Worm (Caenorhabditis elegans): ENCODE data around the gene pes-1.
A peak's percentile ranks its signal among the peaks of the same experiment; 100 is the strongest.

pes-1 gene

ce11 chrIV:4969419-4969818 lies 33.1 kb upstream of the pes-1 start, which contains the start of gene Y9C9A.13:
Gene Y9C9A.13 (minus strand): TSS chrIV:4969519.
- TF ChIP-seq let-526 (GFP tag; IDR thresholded peaks at IDR 0.05) (no peak), madf-10 (tag; optimal IDR thresholded peaks at IDR 0.05) (no peak), him-1 (tag; optimal IDR thresholded peaks at IDR 0.05) (no peak), unc-62 (GFP tag; optimal IDR thresholded peaks at IDR 0.05) (no peak), ceh-58 (GFP tag; IDR thresholded peaks at IDR 0.05) (no peak), F33H1.4 (GFP tag; IDR thresholded peaks at IDR 0.05) (no peak), F22D6.2 (tag; optimal IDR thresholded peaks at IDR 0.05) (no peak), ama-1 (optimal IDR thresholded peaks at IDR 0.05) (no peak), ama-1 (GFP tag; optimal IDR thresholded peaks at IDR 0.05) (no peak), F57A8.1 (GFP tag; optimal IDR thresholded peaks at IDR 0.05) (no peak), snpc-3.4 (tag; optimal IDR thresholded peaks at IDR 0.05) (no peak)

- TF ChIP-seq zim-3 (tag; optimal IDR thresholded peaks at IDR 0.05) (no peak), ceh-58 (GFP tag; IDR thresholded peaks at IDR 0.05) (no peak), fkh-3 (tag; optimal IDR thresholded peaks at IDR 0.05) (no peak), cebp-1 (GFP tag; IDR thresholded peaks at IDR 0.05) (no peak), cebp-1 (tag; optimal IDR thresholded peaks at IDR 0.05) (no peak)
Measured at ce11 chrIV:4975995-4976394, 26.6 kb upstream of the pes-1 start, which contains the start of gene Y9C9A.16. Gene Y9C9A.16 (minus strand): TSS chrIV:4976125.

- TF ChIP-seq F57C9.4 (tag; optimal IDR thresholded peaks at IDR 0.05): no peak
- no peak for TF ChIP-seq ztf-25 (GFP tag; IDR thresholded peaks at IDR 0.05)
- peak; percentile 85; the same call in 1 of the 2 replicates for TF ChIP-seq egrh-3 (GFP tag; IDR thresholded peaks at IDR 0.05)
Measured at ce11 chrIV:4977176-4977693, 25.3 kb upstream of the pes-1 start, which contains the start of gene E03H12.5. Gene E03H12.5 (plus strand): TSS chrIV:4977226.

DNA sequence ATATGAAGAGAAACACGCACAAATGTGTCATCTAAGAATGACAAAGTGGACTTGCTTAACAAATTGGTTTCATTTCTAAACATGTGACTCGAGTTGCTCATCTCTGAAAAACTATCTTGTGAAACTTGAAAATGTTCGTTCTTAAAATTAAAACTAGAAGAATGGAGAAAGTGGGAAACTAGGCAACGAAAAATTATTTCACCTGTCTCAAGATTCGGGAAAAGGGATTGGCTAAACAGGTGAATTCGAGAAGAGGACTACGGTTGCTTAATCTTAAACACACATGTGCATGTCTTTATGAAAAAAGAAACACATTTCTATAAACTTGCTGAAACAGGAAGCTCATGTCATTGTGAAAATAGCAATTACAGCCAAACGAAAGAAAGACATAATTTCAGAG lies 21.5 kb upstream of the pes-1 start, which contains the start of gene srz-24:
srz-24 (minus strand) TSS at position 101 of the 400 bp plus-strand sequence.
- TF ChIP-seq nfya-2 (GFP tag; IDR thresholded peaks at IDR 0.05) (no peak), nhr-90 (tag; optimal IDR thresholded peaks at IDR 0.05) (no peak), cebp-1 (GFP tag; IDR thresholded peaks at IDR 0.05) (no peak), cebp-1 (tag; optimal IDR thresholded peaks at IDR 0.05) (no peak), K11D2.4 (GFP tag; IDR thresholded peaks at IDR 0.05) (no peak), madf-10 (tag; optimal IDR thresholded peaks at IDR 0.05) (no peak), ets-4 (GFP tag; optimal IDR thresholded peaks at IDR 0.05) (no peak), egl-44 (GFP tag; IDR thresholded peaks at IDR 0.05) (no peak), let-607 (tag; optimal IDR thresholded peaks at IDR 0.05) (no peak), efl-1 (GFP tag; optimal IDR thresholded peaks at IDR 0.05) (no peak), ztf-26 (tag; optimal IDR thresholded peaks at IDR 0.05) (no peak), bed-2 (GFP tag; IDR thresholded peaks at IDR 0.05) (no peak), egrh-3 (GFP tag; IDR thresholded peaks at IDR 0.05) (no peak), zim-3 (tag; optimal IDR thresholded peaks at IDR 0.05) (no peak), rpc-1 (optimal IDR thresholded peaks at IDR 0.05) (no peak), rpc-1 (tag; optimal IDR thresholded peaks at IDR 0.05) (no peak)

- no peak for TF ChIP-seq B0261.1 (tag; optimal IDR thresholded peaks at IDR 0.05)
- no peak for TF ChIP-seq attf-6 (GFP tag; IDR thresholded peaks at IDR 0.05)
- TF ChIP-seq nfyb-1 (GFP tag; IDR thresholded peaks at IDR 0.05): no peak
- TF ChIP-seq ceh-40 (GFP tag; IDR thresholded peaks at IDR 0.05): no peak
- no peak for TF ChIP-seq F52B5.7 (tag; optimal IDR thresholded peaks at IDR 0.05)
- TF ChIP-seq F49E8.2 (tag; optimal IDR thresholded peaks at IDR 0.05; ENCODE audit: insufficient read depth): no peak
- no peak for TF ChIP-seq lsy-27 (tag; optimal IDR thresholded peaks at IDR 0.05; ENCODE audit: borderline replicate concordance, insufficient read depth)
- TF ChIP-seq rcor-1 (GFP tag; IDR thresholded peaks at IDR 0.05): no peak
- TF ChIP-seq ceh-91 (GFP tag; IDR thresholded peaks at IDR 0.05): no peak
- no peak for TF ChIP-seq aptf-3 (GFP tag; IDR thresholded peaks at IDR 0.05)
- TF ChIP-seq ztf-6 (GFP tag; IDR thresholded peaks at IDR 0.05): no peak
- TF ChIP-seq egrh-3 (GFP tag; IDR thresholded peaks at IDR 0.05): no peak
- no peak for TF ChIP-seq mes-4 (tag; optimal IDR thresholded peaks at IDR 0.05)
- no peak for TF ChIP-seq ceh-100 (GFP tag; IDR thresholded peaks at IDR 0.05)
- no peak for TF ChIP-seq tbp1 (GFP tag; optimal IDR thresholded peaks at IDR 0.05)
- TF ChIP-seq F57C9.4 (tag; optimal IDR thresholded peaks at IDR 0.05): no peak
- no peak for TF ChIP-seq F22D6.2 (tag; optimal IDR thresholded peaks at IDR 0.05)
- no peak for TF ChIP-seq mxl-1 (tag; optimal IDR thresholded peaks at IDR 0.05)
- TF ChIP-seq nhr-90 (tag; optimal IDR thresholded peaks at IDR 0.05): no peak
Measured at ce11 chrIV:4982477-4982876, 20.1 kb upstream of the pes-1 start, which contains the start of gene E03H12.4. Gene E03H12.4 (plus strand): TSS chrIV:4982596.
